Worm (Caenorhabditis elegans) whole organism, L1 larva: ENCODE results near the gene fbxa-135.

Experiments
- ceh-8 ChIP-seq: fragments of 200-800 bp; sonication (Bioruptor generic); optimal IDR thresholded peaks from 2 replicates; lab custom pipeline; 2018; ENCODE audit warnings: mild to moderate bottlenecking, missing genetic modification characterization, moderate library complexity, missing compliant biosample characterization
- ceh-88 ChIP-seq: fragments of 200-800 bp; sonication (Bioruptor generic); IDR thresholded peaks from 2 replicates; pipeline ENCODE4 v1.3.6; 2022; ENCODE audit warnings: missing genetic modification characterization, missing compliant biosample characterization
- hlh-17 ChIP-seq: fragments of 200-800 bp; sonication (Bioruptor generic); optimal IDR thresholded peaks from 2 replicates; lab custom pipeline; 2018; ENCODE audit warnings: missing genetic modification characterization, mild to moderate bottlenecking, missing compliant biosample characterization, moderate library complexity, borderline replicate concordance
- irx-1 ChIP-seq: sonication (generic microtip); optimal IDR thresholded peaks from 2 replicates; lab custom pipeline; 2016; ENCODE audit warnings: missing genetic modification characterization, missing compliant biosample characterization
- mab-9 ChIP-seq: fragments of 200-800 bp; sonication (Bioruptor generic); IDR thresholded peaks from 2 replicates; pipeline ENCODE4 v1.3.6; 2022; ENCODE audit warnings: missing genetic modification reagents, missing genetic modification characterization, missing compliant biosample characterization
- mdl-1 ChIP-seq, 2 experiments: fragments of 150-350 bp; optimal IDR thresholded peaks; 2 replicates each; lab custom pipeline; 2014 to 2017; ENCODE audit warnings: missing biosample characterization in 2 of 2, missing genetic modification characterization in 2 of 2, inconsistent platforms in 1 of 2
- nhr-11 ChIP-seq: fragments of 150-350 bp; optimal IDR thresholded peaks from 2 replicates; lab custom pipeline; 2014; ENCODE audit warnings: missing biosample characterization, missing genetic modification characterization
- nhr-12 ChIP-seq: sonication (generic microtip); optimal IDR thresholded peaks from 2 replicates; lab custom pipeline; 2017; ENCODE audit warnings: missing biosample characterization, missing genetic modification characterization
- rnt-1 ChIP-seq: sonication (generic microtip); optimal IDR thresholded peaks from 2 replicates; lab custom pipeline; 2016; ENCODE audit warnings: mild to moderate bottlenecking, missing genetic modification characterization, moderate library complexity, missing compliant biosample characterization
- snu-23 ChIP-seq: sonication (generic microtip); optimal IDR thresholded peaks from 2 replicates; lab custom pipeline; 2016; ENCODE audit warnings: missing genetic modification characterization, missing compliant biosample characterization
- sup-37 ChIP-seq: fragments of 200-800 bp; sonication (Bioruptor generic); optimal IDR thresholded peaks from 2 replicates; lab custom pipeline; 2018; ENCODE audit warnings: mild to moderate bottlenecking, missing genetic modification characterization, missing compliant biosample characterization
- unc-62 ChIP-seq: fragments of 150-350 bp; optimal IDR thresholded peaks from 2 replicates; lab custom pipeline; 2014; ENCODE audit warnings: missing biosample characterization, missing genetic modification reagents, missing genetic modification characterization
- xbp-1 ChIP-seq: sonication (generic microtip); optimal IDR thresholded peaks from 2 replicates; lab custom pipeline; 2016; ENCODE audit warnings: missing genetic modification characterization, missing compliant biosample characterization

fbxa-135 gene

DNA sequence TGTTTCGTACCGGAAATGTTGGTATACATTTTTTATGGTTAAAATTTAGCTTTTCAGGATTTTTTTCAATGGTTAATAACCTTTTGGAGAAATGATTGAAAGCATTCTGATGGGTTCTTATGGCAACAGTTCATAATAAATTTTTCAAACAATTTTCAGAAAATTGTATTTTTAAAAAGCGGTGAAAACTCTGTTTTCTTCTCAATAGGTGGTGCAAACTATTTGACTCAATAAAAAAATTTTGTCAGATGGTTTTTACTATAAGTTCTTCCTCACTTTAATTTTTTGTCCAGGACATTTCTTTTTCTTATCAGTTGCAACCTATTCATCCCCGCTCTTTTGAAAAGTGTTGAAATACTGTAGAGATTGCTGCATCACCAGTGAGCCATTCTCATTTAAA, 46.8 kb downstream of the fbxa-135 start, which contains the start of gene T26H5.14:
TSS of gene T26H5.14 (plus strand) at position 301 of the 400 bp plus-strand sequence.
- no peak for TF ChIP-seq mdl-1 (tag; optimal IDR thresholded peaks at IDR 0.05; lab: Kevin White, UChicago)
- TF ChIP-seq ceh-88 (GFP tag; lab: Robert Waterston, UW), result no peak
- TF ChIP-seq hlh-17 (GFP tag; lab: Kevin White, UChicago), result no peak
- no peak for TF ChIP-seq snu-23
- TF ChIP-seq nhr-11 (tag; lab: Kevin White, UChicago), result no peak
- TF ChIP-seq sup-37 (GFP tag; lab: Kevin White, UChicago), result no peak
- no peak for TF ChIP-seq nhr-12 (tag; lab: Kevin White, UChicago)
- TF ChIP-seq ceh-8 (GFP tag; lab: Kevin White, UChicago), result no peak
- TF ChIP-seq rnt-1 (tag; lab: Kevin White, UChicago), result no peak
- no peak for TF ChIP-seq mab-9 (GFP tag; lab: Robert Waterston, UW)

DNA sequence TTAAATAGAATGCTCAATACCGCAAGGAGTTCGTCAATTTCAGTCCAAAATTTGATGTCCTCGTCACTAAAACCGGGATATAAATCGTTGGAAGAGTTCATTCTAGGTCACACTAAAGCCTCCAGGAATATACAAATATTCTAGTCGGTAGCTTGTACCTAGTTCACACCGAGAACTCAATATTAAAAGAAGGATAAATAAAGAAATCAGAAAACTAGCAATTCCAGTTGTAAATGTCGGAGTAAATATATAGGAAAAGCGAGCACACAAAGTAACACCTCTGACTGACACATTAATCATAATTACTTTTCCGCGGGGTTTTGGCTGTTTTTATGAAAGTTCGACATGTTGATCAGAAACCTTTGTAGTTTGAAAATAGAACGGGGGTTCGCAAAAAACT, 49.4 kb downstream of the fbxa-135 start, which contains the start of gene srw-33:
TSS of gene srw-33 (minus strand) at position 101 of the 400 bp plus-strand sequence.
- no peak for TF ChIP-seq irx-1 (tag; lab: Kevin White, UChicago)
- no peak for TF ChIP-seq xbp-1 (tag; lab: Kevin White, UChicago)
- no peak for TF ChIP-seq unc-62 (GFP tag; lab: Kevin White, UChicago)
